Fruit fly (Drosophila melanogaster) ovary, adult (tissue): ENCODE data around the gene jvl.

Experiments used
- CG17801 ChIP-seq: fragments of 200-800 bp; optimal IDR thresholded peaks from 2 replicates; lab custom pipeline; 2019; ENCODE audit warnings: missing biosample characterization, mild to moderate bottlenecking, missing genetic modification characterization, moderate library complexity; ENCODE audit not compliant: partially characterized antibody

The jvl gene

DNA sequence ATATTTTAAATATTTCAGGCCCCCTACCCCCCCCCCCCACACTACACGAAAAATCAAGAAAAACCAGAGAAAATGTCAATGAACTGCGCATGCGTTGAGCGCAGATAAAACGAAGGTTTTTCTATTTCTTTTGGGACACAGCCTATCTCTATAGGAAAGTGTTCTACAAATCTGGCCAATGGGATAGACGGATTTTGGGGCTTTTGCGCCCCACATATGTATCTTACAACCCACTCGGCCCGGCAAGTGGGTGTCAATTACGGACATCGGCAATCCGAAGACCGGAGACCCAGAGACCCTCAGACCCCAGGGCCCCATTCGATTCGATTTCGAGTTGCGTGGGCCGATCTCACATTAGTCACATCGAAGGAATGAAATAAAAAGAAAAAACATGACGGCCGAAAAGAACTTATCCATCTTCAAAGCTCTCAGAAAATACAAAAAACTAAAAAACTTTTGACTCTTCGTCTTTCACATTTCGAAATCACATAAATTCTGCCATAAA is 31.9 kb upstream of the jvl start:
- TF ChIP-seq CG17801 (GFP tag; lab: Kevin White, UChicago): no peak

DNA sequence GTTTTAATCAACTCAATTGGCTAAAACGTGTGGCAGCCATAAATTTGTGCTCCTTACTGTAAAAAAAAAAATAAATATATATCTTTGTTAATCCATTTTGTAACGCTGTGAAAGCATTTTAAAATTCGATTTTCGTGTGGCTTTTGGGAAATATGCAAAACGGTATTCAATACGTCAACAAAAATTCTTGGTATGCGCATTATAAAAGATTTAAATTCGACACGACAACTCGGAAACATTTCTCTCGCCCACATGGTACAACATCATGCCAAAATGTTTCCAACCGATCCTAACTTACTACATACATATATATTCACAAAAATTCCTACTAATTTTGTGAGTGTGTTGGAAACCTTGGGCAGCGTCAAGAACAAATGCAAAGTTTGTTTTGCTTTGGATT is 30.7 kb upstream of the jvl start:
- TF ChIP-seq CG17801 (GFP tag; lab: Kevin White, UChicago): no peak

DNA sequence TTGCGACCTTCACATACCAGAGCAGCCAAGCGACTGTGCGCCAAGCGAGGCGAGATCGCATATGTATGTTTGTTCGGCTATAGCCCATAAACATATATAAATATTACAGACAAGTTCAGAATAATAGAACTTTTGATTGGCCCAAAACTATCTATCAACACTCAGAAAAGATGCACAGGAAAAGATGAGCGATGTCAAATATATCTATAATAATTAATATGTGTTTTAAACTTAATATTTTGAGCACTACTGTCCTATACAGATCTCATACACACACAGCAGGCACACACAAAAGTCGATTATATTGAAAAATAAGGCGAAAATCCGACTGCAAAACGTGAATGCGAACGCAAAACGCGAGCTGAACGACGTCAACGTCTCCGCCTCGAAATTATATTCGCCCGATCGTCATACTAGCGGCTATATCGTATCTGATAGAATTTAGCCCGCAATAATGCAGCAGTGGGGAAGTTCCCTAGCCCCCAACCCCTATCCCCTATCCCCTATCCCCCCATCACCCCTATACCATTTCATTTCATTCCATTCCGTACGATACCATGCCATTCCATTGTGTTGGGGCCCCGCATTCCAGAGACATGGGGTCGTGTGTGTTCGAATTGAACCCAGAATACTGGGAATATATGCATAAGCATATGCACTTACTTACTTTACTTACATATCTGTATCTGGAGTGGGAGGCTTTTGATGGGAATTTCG is 29.8 kb upstream of the jvl start:
- TF ChIP-seq CG17801 (GFP tag; lab: Kevin White, UChicago): no peak

DNA sequence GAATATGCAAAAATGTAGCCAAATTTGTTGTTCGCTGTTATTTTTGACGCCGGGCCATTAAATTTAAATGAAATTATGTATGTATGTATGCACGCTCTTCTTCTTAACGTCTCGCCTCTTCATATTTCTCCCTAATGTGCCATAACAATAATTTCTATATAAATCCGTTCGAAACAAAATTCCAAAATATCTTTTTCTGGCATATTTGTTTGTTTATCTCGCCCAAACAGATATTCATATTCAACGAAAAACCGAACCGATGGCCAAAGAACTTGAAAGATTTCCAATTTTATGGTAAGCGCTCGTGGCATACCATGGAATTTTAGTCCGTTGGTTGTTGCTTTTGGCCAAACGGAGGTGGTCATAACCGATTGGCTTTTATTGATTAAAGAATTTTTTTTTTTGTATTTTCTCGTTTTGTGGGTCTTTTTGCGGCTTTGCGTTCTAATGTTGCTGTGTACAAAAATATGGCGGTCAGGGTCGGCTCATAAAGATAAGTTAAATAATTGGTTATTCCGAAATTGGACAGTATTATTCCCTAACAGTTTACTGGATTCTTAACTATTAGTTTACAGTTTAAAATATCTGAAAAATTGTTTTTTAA is 28.2 kb upstream of the jvl start:
- TF ChIP-seq CG17801 (GFP tag; lab: Kevin White, UChicago): no peak

DNA sequence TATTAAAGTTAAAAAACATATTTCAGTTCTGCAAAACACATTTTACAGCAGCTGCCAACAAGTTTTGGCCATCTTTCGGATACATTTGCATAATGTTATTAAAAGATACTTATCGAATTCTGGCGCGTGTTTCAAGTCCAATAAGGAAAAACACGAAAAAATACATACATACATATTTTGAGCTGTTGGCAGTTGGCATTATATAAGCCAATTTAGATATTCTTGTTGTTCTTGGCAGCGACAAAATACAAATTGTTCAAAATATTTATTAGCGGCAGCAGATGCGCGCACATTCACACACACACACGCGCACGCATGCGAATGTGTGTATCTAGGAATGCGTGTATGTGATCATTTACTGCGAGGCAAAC is 27.6 kb upstream of the jvl start:
- TF ChIP-seq CG17801 (GFP tag; lab: Kevin White, UChicago): no peak

DNA sequence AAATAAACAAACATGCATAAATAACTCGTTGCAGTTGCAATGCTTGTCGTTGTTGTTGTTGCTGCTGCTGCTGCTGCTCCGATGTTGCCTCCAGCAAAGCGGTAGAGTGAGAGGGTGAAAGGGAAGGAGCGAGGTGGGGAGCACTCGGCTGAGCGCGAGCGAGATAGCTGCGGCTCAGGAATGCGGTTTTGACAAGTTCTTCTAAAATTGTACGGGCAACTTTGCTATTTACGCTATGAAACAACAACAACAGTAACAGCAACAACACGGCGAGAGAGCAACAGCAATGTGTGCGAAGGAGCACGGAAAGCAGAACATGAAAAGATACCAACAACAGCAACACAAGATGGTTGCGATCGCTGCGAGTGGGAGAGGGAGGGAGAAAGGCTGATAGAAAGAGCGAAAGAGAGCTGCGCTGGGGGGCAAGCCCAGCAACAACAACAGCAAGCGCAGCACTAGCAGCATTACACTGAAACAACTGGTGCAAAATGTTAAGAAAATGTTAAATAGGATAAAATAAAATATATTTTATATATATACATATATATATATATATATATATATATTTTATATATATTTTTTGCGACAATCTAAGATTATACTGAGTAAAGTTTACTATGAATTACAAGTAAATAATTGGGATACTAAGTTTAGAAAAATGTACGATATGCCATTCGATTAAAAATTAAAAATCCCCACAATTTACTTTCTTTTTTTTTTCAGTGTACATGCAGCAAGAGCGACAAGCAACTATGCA is 27.1 kb upstream of the jvl start:
- peak; percentile 41 for TF ChIP-seq CG17801 (GFP tag; lab: Kevin White, UChicago)

DNA sequence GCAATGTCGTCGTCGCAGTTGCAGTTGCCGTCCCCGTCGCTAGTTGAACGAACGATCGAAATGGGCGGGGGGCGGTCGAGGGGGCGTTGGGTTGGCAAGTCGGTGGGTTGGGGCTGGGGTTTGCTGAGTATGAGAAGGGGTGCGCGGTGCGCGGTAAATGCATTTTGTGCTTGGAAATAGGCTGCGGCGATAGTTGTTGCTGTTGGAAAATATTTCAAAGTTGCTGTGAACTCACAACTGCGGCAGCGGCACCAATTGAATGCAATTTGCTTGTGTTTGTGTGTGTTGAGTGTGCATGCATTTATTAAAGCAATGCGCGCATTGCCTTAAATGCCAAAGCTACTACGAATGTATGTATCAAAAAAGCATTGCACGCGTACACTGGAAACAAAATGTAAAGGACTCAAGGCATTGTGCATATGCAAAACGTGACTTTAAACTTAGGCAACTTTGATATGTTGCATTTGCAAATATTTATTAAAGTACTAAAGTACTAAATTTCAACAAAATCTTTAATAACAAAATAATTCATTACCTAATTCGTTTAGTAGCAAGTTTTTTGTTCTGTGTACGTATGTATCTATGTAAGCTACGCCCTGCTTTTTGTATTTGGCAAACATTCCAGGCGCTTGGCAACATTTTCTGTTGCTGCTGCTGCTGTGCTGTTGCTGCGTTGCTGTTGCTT is 26.3 kb upstream of the jvl start:
- no peak for TF ChIP-seq CG17801 (GFP tag; lab: Kevin White, UChicago)

DNA sequence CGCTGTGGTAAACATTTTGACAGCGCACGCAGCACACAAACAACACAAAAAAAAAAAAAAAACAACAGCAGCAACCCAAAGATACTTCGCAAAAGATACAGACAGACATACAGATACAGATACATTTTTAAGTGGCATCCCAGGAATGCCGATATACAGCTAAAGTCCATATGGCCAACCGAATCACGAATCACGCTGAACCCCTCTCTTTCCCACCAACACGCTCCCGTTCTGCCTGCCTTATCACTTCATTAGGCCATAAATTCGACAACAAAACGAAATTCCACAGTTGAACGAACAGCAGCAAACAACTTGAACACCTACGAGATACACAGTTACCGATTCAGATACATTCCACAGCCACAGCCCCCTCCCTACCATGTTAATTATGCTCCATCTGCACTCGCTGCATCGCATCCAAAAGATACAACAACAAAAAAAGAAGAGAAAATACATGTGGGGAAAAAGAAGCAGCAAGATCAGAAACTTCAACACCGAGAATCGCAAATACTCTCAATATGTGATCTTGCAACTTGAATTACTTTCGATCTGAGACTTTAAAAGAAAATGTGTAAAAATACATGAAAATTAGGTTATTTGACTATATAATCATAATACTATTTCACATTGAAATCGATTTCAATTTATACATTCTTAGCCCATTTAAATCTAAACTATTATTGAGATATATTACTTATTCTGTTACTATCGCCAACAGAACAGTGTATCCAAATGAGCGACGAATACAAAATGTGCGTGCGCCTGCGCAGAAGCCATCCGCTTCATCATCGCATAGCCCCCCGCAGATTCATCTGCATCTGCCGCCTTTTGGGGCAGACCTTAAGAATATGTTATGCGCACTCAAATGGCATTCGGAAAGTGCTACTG is 24.9 kb upstream of the jvl start:
- TF ChIP-seq CG17801 (GFP tag; lab: Kevin White, UChicago): no peak

DNA sequence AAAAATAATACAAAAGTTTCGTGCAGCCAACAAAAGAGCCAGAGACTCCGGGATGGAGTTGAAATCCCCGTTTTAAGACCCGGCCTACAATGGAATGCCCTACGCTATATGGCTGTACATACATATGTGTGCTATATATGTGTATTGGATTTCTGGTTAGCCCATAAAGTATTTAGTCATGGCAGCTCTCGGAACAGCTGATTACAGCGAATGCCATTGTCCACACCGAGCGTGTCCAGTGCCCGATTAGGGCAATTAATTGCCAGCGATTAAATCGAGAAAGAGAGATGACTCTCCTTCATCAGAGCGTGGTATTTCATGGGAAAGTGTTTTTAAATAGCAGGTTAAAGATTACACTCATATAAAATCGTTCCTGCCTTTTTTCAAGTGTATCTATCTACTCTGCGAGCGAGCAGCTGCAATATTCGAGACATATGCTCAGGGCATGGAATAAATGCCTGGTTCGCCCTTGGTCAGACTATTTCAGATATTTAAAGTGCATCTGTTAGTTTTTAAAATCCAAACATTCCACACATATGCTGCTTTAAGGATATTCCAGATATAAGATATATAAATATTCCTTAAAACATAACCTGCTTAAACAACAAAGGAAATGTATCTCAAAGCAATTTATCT is 24.2 kb upstream of the jvl start:
- no peak for TF ChIP-seq CG17801 (GFP tag; lab: Kevin White, UChicago)

DNA sequence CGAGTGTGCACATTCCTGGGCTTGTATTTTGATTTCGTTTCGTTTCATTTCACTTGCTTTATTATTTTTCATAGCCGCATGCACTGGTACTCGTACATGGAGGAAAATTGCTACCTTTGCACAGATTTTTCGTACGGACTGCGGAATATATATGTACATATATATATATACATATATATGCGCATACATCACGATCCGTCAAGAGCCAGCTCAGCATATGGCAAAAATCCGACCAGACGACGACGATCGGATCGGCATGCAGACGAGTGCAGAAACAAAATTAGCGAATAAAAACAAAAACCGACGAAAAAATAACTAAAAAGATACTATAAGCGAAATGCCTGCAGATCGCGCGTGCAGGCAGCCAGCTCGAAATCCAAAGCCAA is 23.7 kb upstream of the jvl start:
- TF ChIP-seq CG17801 (GFP tag; lab: Kevin White, UChicago): peak; percentile 39

DNA sequence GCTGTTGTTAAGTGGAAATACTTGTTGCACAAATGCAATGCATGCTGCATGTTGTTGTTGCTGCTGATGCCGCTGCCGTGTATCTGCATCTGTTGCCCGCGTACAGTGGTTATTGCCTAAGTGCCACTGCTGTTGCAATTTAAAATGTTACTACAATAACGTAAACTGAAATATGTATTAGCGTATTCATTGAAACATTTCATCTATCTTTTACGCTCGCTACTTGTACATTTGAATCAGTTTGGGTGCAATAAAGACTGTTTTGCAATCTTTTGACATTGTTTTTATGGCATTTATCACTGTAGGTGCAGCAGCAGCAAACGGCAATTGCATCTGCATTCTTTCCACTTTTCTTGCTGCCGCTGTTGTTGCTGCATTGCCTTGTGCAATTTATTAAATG is 22.0 kb upstream of the jvl start:
- TF ChIP-seq CG17801 (GFP tag; lab: Kevin White, UChicago): no peak

DNA sequence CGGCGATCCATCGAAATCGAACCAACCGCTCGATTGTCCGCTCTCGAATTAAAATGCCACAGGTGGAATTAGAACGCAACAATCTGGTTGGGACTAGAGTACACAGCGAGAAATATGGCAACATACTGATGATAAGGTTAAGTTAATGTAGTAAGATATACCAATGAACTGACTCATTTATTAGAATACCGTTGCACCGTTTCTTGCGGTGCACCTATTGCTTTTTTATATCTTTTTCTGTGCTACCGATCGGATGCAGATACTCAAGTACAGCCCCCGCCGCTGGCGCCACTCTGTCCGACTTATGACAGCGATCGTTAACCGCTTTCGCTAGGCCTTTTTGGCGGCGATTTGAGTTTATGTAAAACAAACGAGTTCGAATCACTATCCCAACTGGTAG is 21.3 kb upstream of the jvl start:
- TF ChIP-seq CG17801 (GFP tag; lab: Kevin White, UChicago): no peak

DNA sequence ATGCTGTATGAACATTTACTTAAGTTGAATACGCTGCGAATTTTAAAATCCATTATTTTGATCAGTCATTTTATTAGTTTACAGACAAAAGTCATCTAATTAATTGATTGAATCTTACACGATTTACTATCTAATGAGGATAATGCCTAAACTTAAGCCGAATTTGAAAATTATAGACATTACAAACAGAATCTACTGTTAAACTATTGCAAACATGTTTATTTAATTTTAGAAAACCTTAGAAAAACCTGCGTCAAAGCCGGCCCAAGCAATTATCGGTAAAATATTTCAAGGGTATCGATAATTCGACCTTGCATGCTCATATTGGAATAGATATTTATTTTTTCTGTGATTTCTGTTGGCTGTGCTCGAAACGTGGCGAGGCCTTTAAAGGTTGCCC is 20.5 kb upstream of the jvl start:
- no peak for TF ChIP-seq CG17801 (GFP tag; lab: Kevin White, UChicago)
